Fruit fly (Drosophila melanogaster): ENCODE results near the gene CG2698.
"Not testable (repeated sequence)": the region's sequence is repeated elsewhere in the genome, so short reads cannot be mapped to it uniquely, and the experiment has no call there.

The CG2698 gene

dm6 chr3R:8027203-8027688, 25.9 kb downstream of the CG2698 start:
- no peak for TF ChIP-seq insv (optimal IDR thresholded peaks at IDR 0.05)
- no peak for TF ChIP-seq Sin3A (optimal IDR thresholded peaks at IDR 0.05)
- TF ChIP-seq psq (optimal IDR thresholded peaks at IDR 0.05): no peak
- TF ChIP-seq Myc (optimal IDR thresholded peaks at IDR 0.05): no peak
- TF ChIP-seq h (optimal IDR thresholded peaks at IDR 0.05): no peak
- no peak for TF ChIP-seq ttk (optimal IDR thresholded peaks at IDR 0.05)

dm6 chr3R:8029496-8030013, 28.2 kb downstream of the CG2698 start, which contains the start of gene ImpE3:
TSS of gene ImpE3 (minus strand) at chr3R:8029546.
- TF ChIP-seq Myc (optimal IDR thresholded peaks at IDR 0.05) (no peak), h (optimal IDR thresholded peaks at IDR 0.05) (no peak), ttk (optimal IDR thresholded peaks at IDR 0.05) (no peak), Sin3A (optimal IDR thresholded peaks at IDR 0.05) (no peak), psq (optimal IDR thresholded peaks at IDR 0.05) (no peak), insv (optimal IDR thresholded peaks at IDR 0.05) (no peak)

- TF ChIP-seq psq (optimal IDR thresholded peaks at IDR 0.05) (no peak), insv (optimal IDR thresholded peaks at IDR 0.05) (no peak), ttk (optimal IDR thresholded peaks at IDR 0.05) (no peak), Myc (optimal IDR thresholded peaks at IDR 0.05) (no peak), h (optimal IDR thresholded peaks at IDR 0.05) (no peak), Sin3A (optimal IDR thresholded peaks at IDR 0.05) (no peak)
Measured at dm6 chr3R:8030151-8030899, 29.0 kb downstream of the CG2698 start, which contains the start of the genes CG10903 and CG2747. TSS of gene CG10903 (plus strand) at chr3R:8030411. TSS of gene CG2747 (minus strand) at chr3R:8030790.

dm6 chr3R:8032923-8033478, 31.6 kb downstream of the CG2698 start, which contains the start of the genes CG11035 and unc-45:
TSS of gene CG11035 (minus strand) at chr3R:8033009.
TSS of gene unc-45 (plus strand) at chr3R:8033301.
- TF ChIP-seq psq (optimal IDR thresholded peaks at IDR 0.05) (no peak), insv (optimal IDR thresholded peaks at IDR 0.05) (no peak), Myc (optimal IDR thresholded peaks at IDR 0.05) (no peak), ttk (optimal IDR thresholded peaks at IDR 0.05) (no peak), Sin3A (optimal IDR thresholded peaks at IDR 0.05) (no peak), h (optimal IDR thresholded peaks at IDR 0.05) (no peak)

- no peak for TF ChIP-seq psq (optimal IDR thresholded peaks at IDR 0.05)
- no peak for TF ChIP-seq ttk (optimal IDR thresholded peaks at IDR 0.05)
- no peak for TF ChIP-seq Sin3A (optimal IDR thresholded peaks at IDR 0.05)
- TF ChIP-seq insv (optimal IDR thresholded peaks at IDR 0.05): no peak
- no peak for TF ChIP-seq Myc (optimal IDR thresholded peaks at IDR 0.05)
- no peak for TF ChIP-seq h (optimal IDR thresholded peaks at IDR 0.05)
Measured at dm6 chr3R:8037896-8038295, 36.5 kb downstream of the CG2698 start.

dm6 chr3R:8038927-8039326, 37.6 kb downstream of the CG2698 start:
- TF ChIP-seq psq (optimal IDR thresholded peaks at IDR 0.05): no peak
- no peak for TF ChIP-seq ttk (optimal IDR thresholded peaks at IDR 0.05)
- TF ChIP-seq insv (optimal IDR thresholded peaks at IDR 0.05): no peak
- TF ChIP-seq Sin3A (optimal IDR thresholded peaks at IDR 0.05): no peak
- TF ChIP-seq h (optimal IDR thresholded peaks at IDR 0.05): no peak
- TF ChIP-seq Myc (optimal IDR thresholded peaks at IDR 0.05): no peak

- no peak for TF ChIP-seq psq (optimal IDR thresholded peaks at IDR 0.05)
- TF ChIP-seq Myc (optimal IDR thresholded peaks at IDR 0.05): no peak
- no peak for TF ChIP-seq ttk (optimal IDR thresholded peaks at IDR 0.05)
- no peak for TF ChIP-seq Sin3A (optimal IDR thresholded peaks at IDR 0.05)
- no peak for TF ChIP-seq insv (optimal IDR thresholded peaks at IDR 0.05)
- TF ChIP-seq h (optimal IDR thresholded peaks at IDR 0.05): no peak
Measured at dm6 chr3R:8040843-8041242, 39.5 kb downstream of the CG2698 start, which contains the start of gene CG43060. TSS of gene CG43060 (plus strand) at chr3R:8041224.

dm6 chr3R:8048867-8049266, 47.5 kb downstream of the CG2698 start, which contains the start of gene CG43618:
TSS of gene CG43618 (plus strand) at chr3R:8049167.
- TF ChIP-seq Sin3A, ttk, h (optimal IDR thresholded peaks at IDR 0.05): not testable (repeated sequence)

dm6 chr3R:8049373-8049772, 48.0 kb downstream of the CG2698 start, which contains the start of gene CG43061:
TSS of gene CG43061 (plus strand) at chr3R:8049673.
- TF ChIP-seq Sin3A, Myc, h (optimal IDR thresholded peaks at IDR 0.05): not testable (repeated sequence)

Measured in Kc167 (cell line).